Worm (Caenorhabditis elegans) whole organism, mixed stage, embryonic: ENCODE data around the gene ced-10.

Experiments
- lin-32 ChIP-seq: fragments of 200-800 bp; sonication (Bioruptor generic); optimal IDR thresholded peaks from 2 replicates; lab custom pipeline; 2018; ENCODE audit warnings: mild to moderate bottlenecking, missing genetic modification characterization, missing compliant biosample characterization
- snpc-4 ChIP-seq: fragments of 150-350 bp; optimal IDR thresholded peaks from 2 replicates; lab custom pipeline; 2014; ENCODE audit warnings: missing biosample characterization, missing genetic modification characterization
- unc-39 ChIP-seq: fragments of 150-350 bp; optimal IDR thresholded peaks from 2 replicates; lab custom pipeline; 2014; ENCODE audit warnings: missing biosample characterization, missing genetic modification characterization

DNA sequence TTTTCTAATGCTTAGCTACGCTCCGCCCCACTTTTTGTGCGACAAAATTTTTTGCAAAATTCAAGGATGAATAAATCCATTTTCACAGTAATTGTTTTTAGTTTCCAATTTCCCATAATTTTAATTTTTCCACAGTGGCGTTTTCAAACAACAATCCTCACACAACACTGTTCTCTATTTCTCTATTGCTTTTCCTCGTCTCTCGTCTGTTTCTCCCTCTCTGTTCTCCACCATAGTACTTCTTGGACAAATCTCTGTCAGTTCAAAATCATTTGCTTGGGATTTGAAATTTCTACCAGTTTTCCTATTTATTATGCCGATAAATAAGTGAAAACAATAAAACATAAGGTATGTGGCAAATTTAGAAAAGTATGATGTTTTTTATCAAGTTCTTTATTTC is 46.1 kb downstream of the ced-10 start, which contains the start of gene F58E2.4:
- TF ChIP-seq snpc-4 (tag; lab: Kevin White, UChicago) (no peak), unc-39 (tag; lab: Kevin White, UChicago) (no peak), lin-32 (GFP tag; lab: Kevin White, UChicago) (no peak)
